Worm (Caenorhabditis elegans) whole organism, L2 larva: ENCODE results near the gene skn-1.

ENCODE experiments used
- ama-1 ChIP-seq: fragments of 150-350 bp; optimal IDR thresholded peaks from 2 replicates; lab custom pipeline; 2018; ENCODE audit warnings: inconsistent platforms
- lin-39 ChIP-seq: fragments of 150-350 bp; optimal IDR thresholded peaks from 2 replicates; lab custom pipeline; 2014; ENCODE audit warnings: missing biosample characterization, missing genetic modification reagents, missing genetic modification characterization
- mab-5 ChIP-seq: fragments of 150-350 bp; optimal IDR thresholded peaks from 2 replicates; lab custom pipeline; 2014; ENCODE audit warnings: missing biosample characterization, missing genetic modification characterization
- nhr-10 ChIP-seq: sonication (generic microtip); optimal IDR thresholded peaks from 2 replicates; lab custom pipeline; 2017; ENCODE audit warnings: missing biosample characterization, missing genetic modification characterization
- nhr-11 ChIP-seq: fragments of 150-350 bp; optimal IDR thresholded peaks from 2 replicates; lab custom pipeline; 2014; ENCODE audit warnings: missing biosample characterization, missing genetic modification characterization
- sma-9 ChIP-seq, 2 experiments: fragments of 150-350 bp in 1 of 2; sonication (generic microtip) in 1 of 2; optimal IDR thresholded peaks; 2 replicates each; lab custom pipeline; 2014 to 2016; ENCODE audit warnings: missing genetic modification characterization in 2 of 2, mild to moderate bottlenecking in 1 of 2, missing biosample characterization in 1 of 2, missing compliant biosample characterization in 1 of 2, missing genetic modification reagents in 1 of 2, moderate library complexity in 1 of 2
- unc-62 ChIP-seq: fragments of 150-350 bp; optimal IDR thresholded peaks from 2 replicates; lab custom pipeline; 2014; ENCODE audit warnings: missing biosample characterization, missing genetic modification reagents, missing genetic modification characterization

ce11 chrIV:5703917-5704316, 43.7 kb upstream of the skn-1 start:
- TF ChIP-seq lin-39 (tag; lab: Kevin White, UChicago) (no peak), nhr-11 (tag; lab: Kevin White, UChicago) (no peak), ama-1 (lab: Kevin White, UChicago) (no peak), nhr-10 (tag; lab: Kevin White, UChicago) (no peak), mab-5 (tag; lab: Kevin White, UChicago) (no peak), unc-62 (GFP tag; lab: Kevin White, UChicago) (no peak), sma-9 (GFP tag; optimal IDR thresholded peaks at IDR 0.05; lab: Kevin White, UChicago) (no peak), sma-9 (tag; optimal IDR thresholded peaks at IDR 0.05; lab: Kevin White, UChicago) (no peak)
